Fruit fly (Drosophila melanogaster): ENCODE measurements around the gene CG7271.
A peak's percentile ranks its signal among the peaks of the same experiment; 100 is the strongest.

The CG7271 gene

DNA sequence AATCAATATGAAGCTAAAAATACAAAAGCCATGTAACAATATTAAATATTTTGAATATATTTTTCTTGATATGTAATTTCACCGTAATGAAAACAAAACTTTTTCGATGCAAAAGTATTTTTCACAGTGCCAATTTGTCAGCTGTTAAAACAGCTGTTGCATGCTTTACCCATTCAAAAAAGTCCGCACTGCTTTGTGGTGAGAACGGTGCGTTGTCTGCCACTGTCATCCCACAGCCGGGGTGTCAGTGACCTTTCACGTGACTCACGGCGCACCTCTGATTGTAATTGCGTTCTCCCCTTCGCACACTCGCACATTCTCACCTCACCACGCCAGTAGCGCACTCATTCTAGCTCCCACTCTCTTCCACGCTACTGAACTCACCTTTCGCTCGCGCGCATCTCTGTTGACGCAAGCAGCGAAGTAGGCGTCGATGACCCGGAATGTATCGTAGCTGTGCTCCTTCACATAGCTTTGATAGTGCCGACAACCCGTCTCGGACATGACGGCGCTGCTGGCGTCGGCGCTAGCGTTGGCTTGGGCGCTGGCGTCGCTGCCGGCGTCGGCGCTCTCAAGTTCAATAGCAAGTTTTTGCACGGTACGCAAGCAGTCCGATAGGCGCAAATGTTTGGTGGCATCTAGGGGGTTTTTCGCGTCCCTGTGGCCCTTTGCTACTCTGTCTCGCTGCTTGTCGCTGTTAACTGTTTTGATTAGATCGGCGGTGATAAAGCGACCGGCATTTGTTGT lies 32.6 kb downstream of the CG7271 start (continued):
- TF ChIP-seq tio (GFP tag; optimal IDR thresholded peaks at IDR 0.05) (no peak), CG11398 (GFP tag; optimal IDR thresholded peaks at IDR 0.05) (peak; percentile 4), Doc3 (GFP tag; IDR thresholded peaks at IDR 0.05; ENCODE audit: partially characterized antibody) (peak; percentile 74; the same call in 2 of the 3 replicates), sd (tag; optimal IDR thresholded peaks at IDR 0.05) (peak; percentile 90), CG12104 (GFP tag; optimal IDR thresholded peaks at IDR 0.05) (no peak), CG12391 (tag; optimal IDR thresholded peaks at IDR 0.05) (peak; percentile 62), CG31441 (GFP tag; IDR thresholded peaks at IDR 0.05) (peak; percentile 49), CG17186 (GFP tag; optimal IDR thresholded peaks at IDR 0.05) (peak; percentile 43), ab (GFP tag; optimal IDR thresholded peaks at IDR 0.05) (no peak), trem (tag; optimal IDR thresholded peaks at IDR 0.05) (peak; percentile 40), Kr (GFP tag; optimal IDR thresholded peaks at IDR 0.05) (no peak), Dip3 (GFP tag; optimal IDR thresholded peaks at IDR 0.05) (peak; percentile 20), pita (GFP tag; optimal IDR thresholded peaks at IDR 0.05) (no peak), NFAT (GFP tag; IDR thresholded peaks at IDR 0.05) (no peak; the same call in 1 of the 2 replicates), sr (GFP tag; IDR thresholded peaks at IDR 0.05) (peak; percentile 60; the same call in 1 of the 3 replicates), fru (optimal IDR thresholded peaks at IDR 0.05) (no peak), CG4820 (GFP tag; optimal IDR thresholded peaks at IDR 0.05) (peak; percentile 39), CG12236 (GFP tag; optimal IDR thresholded peaks at IDR 0.05) (no peak), CG18764 (GFP tag; optimal IDR thresholded peaks at IDR 0.05) (peak; percentile 10), Dip2 (GFP tag; IDR thresholded peaks at IDR 0.05) (no peak), mld (GFP tag; IDR thresholded peaks at IDR 0.05; ENCODE audit: partially characterized antibody) (no peak), CG14965 (GFP tag; optimal IDR thresholded peaks at IDR 0.05; ENCODE audit: borderline replicate concordance) (no peak), en (GFP tag; optimal IDR thresholded peaks at IDR 0.05) (no peak), CG1233 (GFP tag; optimal IDR thresholded peaks at IDR 0.05) (no peak), CG13775 (GFP tag; optimal IDR thresholded peaks at IDR 0.05) (peak; percentile 6), CG17829 (tag; optimal IDR thresholded peaks at IDR 0.05) (peak; percentile 48), Hr51 (GFP tag; optimal IDR thresholded peaks at IDR 0.05) (peak in 1 of 2 experiments; percentile 51), Atf6 (GFP tag; IDR thresholded peaks at IDR 0.05) (peak; percentile 65), CG11504 (tag; optimal IDR thresholded peaks at IDR 0.05) (peak; percentile 46), CG13424 (tag; optimal IDR thresholded peaks at IDR 0.05) (peak; percentile 10), PHDP (tag; optimal IDR thresholded peaks at IDR 0.05) (peak; percentile 48), Usf (GFP tag; optimal IDR thresholded peaks at IDR 0.05) (no peak), Pdp1 (GFP tag; optimal IDR thresholded peaks at IDR 0.05) (peak; percentile 42 to 45), ftz-f1 (GFP tag; optimal IDR thresholded peaks at IDR 0.05) (peak; percentile 17), CG1832 (GFP tag; optimal IDR thresholded peaks at IDR 0.05) (no peak), Rfx (GFP tag; IDR thresholded peaks at IDR 0.05) (peak; percentile 70), ttk (GFP tag; IDR thresholded peaks at IDR 0.05) (peak; percentile 41; the same call in 1 of the 2 replicates), CG2202 (tag; optimal IDR thresholded peaks at IDR 0.05) (peak; percentile 13), Sry-δ (GFP tag; optimal IDR thresholded peaks at IDR 0.05) (peak; percentile 46), CG1602 (GFP tag; optimal IDR thresholded peaks at IDR 0.05) (no peak), sug (tag; optimal IDR thresholded peaks at IDR 0.05) (peak; percentile 72), p53 (GFP tag; optimal IDR thresholded peaks at IDR 0.05) (peak; percentile 39), CG12744 (GFP tag; optimal IDR thresholded peaks at IDR 0.05) (no peak), cwo (GFP tag; optimal IDR thresholded peaks at IDR 0.05) (peak; percentile 55), CG13894 (tag; optimal IDR thresholded peaks at IDR 0.05) (no peak), lmd (GFP tag; IDR thresholded peaks at IDR 0.05) (peak; percentile 29; the same call in 1 of the 2 replicates), grau (tag; optimal IDR thresholded peaks at IDR 0.05) (peak; percentile 48), jigr1 (GFP tag; IDR thresholded peaks at IDR 0.05) (no peak), CG2678 (tag; optimal IDR thresholded peaks at IDR 0.05) (no peak)
